Worm (Caenorhabditis elegans) whole organism, midembryonic: ENCODE measurements around the gene nlt-1.

Source experiments
- cog-1 ChIP-seq: sonication (generic microtip); optimal IDR thresholded peaks from 2 replicates; lab custom pipeline; 2016; ENCODE audit warnings: missing genetic modification characterization, missing compliant biosample characterization
- flt-1 ChIP-seq: fragments of 200-800 bp; sonication (Bioruptor generic); IDR thresholded peaks from 2 replicates; pipeline ENCODE4 v1.3.6; 2022; ENCODE audit warnings: missing genetic modification characterization, missing compliant biosample characterization
- klf-2 ChIP-seq: fragments of 200-800 bp; sonication (Bioruptor generic); conservative IDR thresholded peaks from 2 replicates; pipeline ENCODE4 v1.3.6; 2022; ENCODE audit warnings: missing genetic modification reagents, missing genetic modification characterization, missing compliant biosample characterization
- med-1 ChIP-seq: sonication (generic microtip); optimal IDR thresholded peaks from 2 replicates; lab custom pipeline; 2017; ENCODE audit warnings: missing genetic modification characterization, mild to moderate bottlenecking, missing compliant biosample characterization, antibody characterized with exemption, missing genetic modification reagents; ENCODE audit not compliant: insufficient read depth
- ref-1 ChIP-seq: fragments of 200-800 bp; sonication (Bioruptor generic); conservative IDR thresholded peaks from 2 replicates; pipeline ENCODE4 v1.3.6; 2022; ENCODE audit warnings: missing genetic modification reagents, missing genetic modification characterization, missing compliant biosample characterization
- tab-1 ChIP-seq: fragments of 200-800 bp; sonication (Bioruptor generic); IDR thresholded peaks from 2 replicates; pipeline ENCODE4 v1.3.6; 2022; ENCODE audit warnings: missing genetic modification characterization, missing compliant biosample characterization
- ztf-23 ChIP-seq: fragments of 200-800 bp; sonication (Bioruptor generic); IDR thresholded peaks from 2 replicates; pipeline ENCODE4 v1.3.6; 2022; ENCODE audit warnings: missing genetic modification reagents, missing genetic modification characterization, missing compliant biosample characterization
- ztf-29 ChIP-seq: fragments of 200-800 bp; sonication (Bioruptor generic); IDR thresholded peaks from 2 replicates; pipeline ENCODE4 v1.3.6; 2022; ENCODE audit warnings: missing genetic modification reagents, missing genetic modification characterization, missing compliant biosample characterization

DNA sequence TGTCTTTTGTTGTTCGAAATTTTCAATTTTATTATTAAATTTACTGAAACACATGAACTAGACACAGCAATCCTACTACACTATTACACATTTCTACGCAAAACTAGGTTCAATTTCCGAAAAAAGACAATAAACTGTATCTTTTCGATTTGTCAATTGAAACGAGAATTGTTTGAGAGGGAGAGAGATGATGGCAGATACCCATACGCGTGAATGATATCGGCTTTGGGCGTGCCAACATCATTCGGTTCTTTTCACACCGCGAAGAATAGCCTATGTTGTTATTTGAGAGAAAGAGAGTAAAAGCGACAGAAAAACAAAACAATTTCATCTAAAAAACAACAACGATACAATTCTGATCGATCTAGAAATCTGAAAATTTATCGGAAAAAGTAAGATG, 10.8 kb upstream of the nlt-1 start:
- TF ChIP-seq med-1 (GFP tag; lab: Kevin White, UChicago) = no peak
- no peak for TF ChIP-seq tab-1 (GFP tag; lab: Robert Waterston, UW)
- no peak for TF ChIP-seq flt-1 (GFP tag; lab: Robert Waterston, UW)
- no peak for TF ChIP-seq ref-1
- no peak for TF ChIP-seq cog-1
- no peak for TF ChIP-seq ztf-23 (GFP tag; lab: Robert Waterston, UW)
- TF ChIP-seq klf-2 (GFP tag; lab: Robert Waterston, UW) = no peak
- no peak for TF ChIP-seq ztf-29
